Worm (Caenorhabditis elegans): ENCODE data around the gene B0432.11.

Gene B0432.11

ce11 chrII:294606-295005, at the start of gene B0432.11:
TSS of gene B0432.11 (minus strand) at chrII:294706.
- TF ChIP-seq F22D6.2 (tag; optimal IDR thresholded peaks at IDR 0.05) (no peak), F57A8.1 (GFP tag; optimal IDR thresholded peaks at IDR 0.05) (no peak), aptf-3 (GFP tag; IDR thresholded peaks at IDR 0.05) (no peak), snpc-4 (GFP tag; optimal IDR thresholded peaks at IDR 0.05) (no peak), snpc-4 (tag; optimal IDR thresholded peaks at IDR 0.05) (no peak), dox-1 (GFP tag; IDR thresholded peaks at IDR 0.05) (no peak), T07F8.4 (tag; optimal IDR thresholded peaks at IDR 0.05) (no peak), egl-44 (GFP tag; IDR thresholded peaks at IDR 0.05) (no peak), attf-6 (GFP tag; IDR thresholded peaks at IDR 0.05) (no peak), hrde-1 (tag; optimal IDR thresholded peaks at IDR 0.05; ENCODE audit: borderline replicate concordance) (no peak), mxl-1 (tag; optimal IDR thresholded peaks at IDR 0.05) (no peak)

ce11 chrII:341282-341681, 46.8 kb upstream of the B0432.11 start:
- TF ChIP-seq lin-54 (GFP tag; optimal IDR thresholded peaks at IDR 0.05) = no peak
- no peak for TF ChIP-seq egrh-3 (GFP tag; IDR thresholded peaks at IDR 0.05)
- peak; percentile 96 for TF ChIP-seq nfyb-1 (GFP tag; IDR thresholded peaks at IDR 0.05)
- TF ChIP-seq nfya-2 (GFP tag; IDR thresholded peaks at IDR 0.05) = peak; percentile 82; the same call in 1 of the 2 replicates

- TF ChIP-seq Y79H2A.3 (GFP tag; conservative IDR thresholded peaks at IDR 0.05) (no peak), sptf-2 (GFP tag; optimal IDR thresholded peaks at IDR 0.05) (no peak), D2030.7 (GFP tag; IDR thresholded peaks at IDR 0.05) (no peak), egl-18 (GFP tag; IDR thresholded peaks at IDR 0.05) (no peak), atf-7 (tag; optimal IDR thresholded peaks at IDR 0.05) (no peak), attf-3 (GFP tag; conservative IDR thresholded peaks at IDR 0.05) (no peak), F39B2.1 (GFP tag; IDR thresholded peaks at IDR 0.05) (no peak), ama-1 (optimal IDR thresholded peaks at IDR 0.05) (no peak), ama-1 (GFP tag; optimal IDR thresholded peaks at IDR 0.05) (no peak), dpff-1 (tag; optimal IDR thresholded peaks at IDR 0.05) (no peak), nhr-27 (tag; optimal IDR thresholded peaks at IDR 0.05) (no peak), fkh-3 (tag; optimal IDR thresholded peaks at IDR 0.05) (no peak), tlf-1 (GFP tag; optimal IDR thresholded peaks at IDR 0.05) (no peak)
These were observed 46.2 kb upstream of the B0432.11 start for ce11 chrII:340714-341113.

- TF ChIP-seq lin-54 (GFP tag; optimal IDR thresholded peaks at IDR 0.05) (no peak), F57A8.1 (GFP tag; optimal IDR thresholded peaks at IDR 0.05) (no peak), F49E8.2 (tag; optimal IDR thresholded peaks at IDR 0.05; ENCODE audit: insufficient read depth) (no peak), ztf-18 (tag; optimal IDR thresholded peaks at IDR 0.05) (no peak), B0035.1 (tag; optimal IDR thresholded peaks at IDR 0.05) (no peak), somi-1 (GFP tag; optimal IDR thresholded peaks at IDR 0.05) (no peak)
These were observed 45.7 kb upstream of the B0432.11 start, which contains the start of gene clc-31 for ce11 chrII:340224-340623. TSS of gene clc-31 (plus strand) at chrII:340524.

- TF ChIP-seq snpc-3.4 (tag; optimal IDR thresholded peaks at IDR 0.05) (no peak), gei-17 (GFP tag; optimal IDR thresholded peaks at IDR 0.05) (no peak), ztf-28 (GFP tag; IDR thresholded peaks at IDR 0.05) (no peak), nhr-179 (tag; optimal IDR thresholded peaks at IDR 0.05) (no peak), snpc-1.3 (tag; optimal IDR thresholded peaks at IDR 0.05; ENCODE audit: insufficient read depth) (no peak), xnd-1 (tag; optimal IDR thresholded peaks at IDR 0.05) (no peak), ztf-26 (tag; optimal IDR thresholded peaks at IDR 0.05) (no peak), hlh-26 (GFP tag; conservative IDR thresholded peaks at IDR 0.05) (no peak), hsf-1 (GFP tag; IDR thresholded peaks at IDR 0.05) (no peak), C17E4.6 (GFP tag; IDR thresholded peaks at IDR 0.05) (no peak), lir-1 (GFP tag; conservative IDR thresholded peaks at IDR 0.05) (no peak), F23B12.7 (tag; optimal IDR thresholded peaks at IDR 0.05; ENCODE audit: insufficient read depth) (no peak)
These were observed 42.8 kb upstream of the B0432.11 start, which contains the start of gene cpn-2 for ce11 chrII:337233-337832. TSS of gene cpn-2 (plus strand) at chrII:337782.

Data from whole organism, young adult.